Worm (Caenorhabditis elegans) whole organism, L3 larva: ENCODE measurements around the gene Y46G5A.39.

Experiments used
- R02D3.7 ChIP-seq: fragments of 150-350 bp; optimal IDR thresholded peaks from 2 replicates; lab custom pipeline; 2014; ENCODE audit warnings: missing biosample characterization, missing genetic modification characterization
- ZK546.5 ChIP-seq: sonication (generic microtip); optimal IDR thresholded peaks from 2 replicates; lab custom pipeline; 2017; ENCODE audit warnings: missing biosample characterization, missing genetic modification characterization
- aly-2 ChIP-seq: fragments of 150-350 bp; optimal IDR thresholded peaks from 2 replicates; lab custom pipeline; 2014; ENCODE audit warnings: missing biosample characterization, missing genetic modification characterization
- ama-1 ChIP-seq: fragments of 150-350 bp; optimal IDR thresholded peaks from 2 replicates; lab custom pipeline; 2018
- ceh-16 ChIP-seq: sonication (generic microtip); optimal IDR thresholded peaks from 2 replicates; lab custom pipeline; 2017; ENCODE audit warnings: missing biosample characterization, missing genetic modification characterization
- ceh-28 ChIP-seq: fragments of 150-350 bp; optimal IDR thresholded peaks from 2 replicates; lab custom pipeline; 2014; ENCODE audit warnings: missing biosample characterization, missing genetic modification reagents, missing genetic modification characterization
- ceh-9 ChIP-seq: sonication (generic microtip); optimal IDR thresholded peaks from 2 replicates; lab custom pipeline; 2018; ENCODE audit warnings: missing biosample characterization, missing genetic modification characterization
- daf-12 ChIP-seq: fragments of 150-350 bp; optimal IDR thresholded peaks from 2 replicates; lab custom pipeline; 2014; ENCODE audit warnings: missing biosample characterization, missing genetic modification reagents, missing genetic modification characterization
- egl-27 ChIP-seq: sonication (generic microtip); optimal IDR thresholded peaks from 4 replicates; lab custom pipeline; 2017; ENCODE audit warnings: missing biosample characterization, missing genetic modification reagents, missing genetic modification characterization
- egl-5 ChIP-seq: fragments of 150-350 bp; optimal IDR thresholded peaks from 2 replicates; lab custom pipeline; 2017; ENCODE audit warnings: missing biosample characterization, missing genetic modification reagents, missing genetic modification characterization, inconsistent platforms
- elt-1 ChIP-seq: fragments of 150-350 bp; optimal IDR thresholded peaks from 2 replicates; lab custom pipeline; 2014; ENCODE audit warnings: missing biosample characterization, missing genetic modification characterization
- elt-2 ChIP-seq: sonication (generic microtip); optimal IDR thresholded peaks from 2 replicates; lab custom pipeline; 2016; ENCODE audit warnings: missing genetic modification reagents, mild to moderate bottlenecking, missing genetic modification characterization, missing compliant biosample characterization
- elt-3 ChIP-seq, 3 experiments: fragments of 150-350 bp in 1 of 3; sonication (generic microtip) in 2 of 3; optimal IDR thresholded peaks; 2 replicates in 2 of 3; 4 replicates in 1 of 3; lab custom pipeline; 2014 to 2017; ENCODE audit warnings: missing biosample characterization in 3 of 3, missing genetic modification characterization in 3 of 3
- fkh-10 ChIP-seq: sonication (generic microtip); optimal IDR thresholded peaks from 2 replicates; lab custom pipeline; 2017; ENCODE audit warnings: missing biosample characterization, missing genetic modification reagents, missing genetic modification characterization
- fkh-2 ChIP-seq: fragments of 150-350 bp; optimal IDR thresholded peaks from 2 replicates; lab custom pipeline; 2014; ENCODE audit warnings: missing biosample characterization, missing genetic modification reagents, missing genetic modification characterization
- fos-1 ChIP-seq: fragments of 150-350 bp; optimal IDR thresholded peaks from 2 replicates; lab custom pipeline; 2014; ENCODE audit warnings: missing biosample characterization, missing genetic modification characterization
- hmg-11 ChIP-seq: sonication (generic microtip); optimal IDR thresholded peaks from 2 replicates; lab custom pipeline; 2016; ENCODE audit warnings: missing genetic modification characterization, missing compliant biosample characterization
- jun-1 ChIP-seq: fragments of 150-350 bp; optimal IDR thresholded peaks from 2 replicates; lab custom pipeline; 2014; ENCODE audit warnings: missing biosample characterization, missing genetic modification reagents, missing genetic modification characterization
- lin-15B ChIP-seq: fragments of 150-350 bp; optimal IDR thresholded peaks from 2 replicates; lab custom pipeline; 2014; ENCODE audit warnings: missing biosample characterization, missing genetic modification characterization
- lin-39 ChIP-seq: fragments of 150-350 bp; optimal IDR thresholded peaks from 2 replicates; lab custom pipeline; 2018; ENCODE audit warnings: missing biosample characterization, missing genetic modification reagents, missing genetic modification characterization
- lsy-12 ChIP-seq: sonication (generic microtip); optimal IDR thresholded peaks from 2 replicates; lab custom pipeline; 2016; ENCODE audit warnings: mild to moderate bottlenecking, missing genetic modification characterization, missing compliant biosample characterization
- mdl-1 ChIP-seq: fragments of 150-350 bp; optimal IDR thresholded peaks from 2 replicates; lab custom pipeline; 2014; ENCODE audit warnings: missing biosample characterization, missing genetic modification characterization
- mml-1 ChIP-seq: fragments of 150-350 bp; sonication (generic microtip); optimal IDR thresholded peaks from 3 replicates; lab custom pipeline; 2014; ENCODE audit warnings: missing biosample characterization, missing genetic modification characterization
- nfya-1 ChIP-seq: sonication (generic microtip); optimal IDR thresholded peaks from 2 replicates; lab custom pipeline; 2017; ENCODE audit warnings: missing genetic modification characterization, mild to moderate bottlenecking, missing compliant biosample characterization, antibody characterized with exemption, moderate library complexity; ENCODE audit not compliant: insufficient read depth
- nhr-11 ChIP-seq: fragments of 150-350 bp; optimal IDR thresholded peaks from 2 replicates; lab custom pipeline; 2014; ENCODE audit warnings: missing biosample characterization, missing genetic modification characterization
- nhr-23 ChIP-seq: fragments of 150-350 bp; optimal IDR thresholded peaks from 2 replicates; lab custom pipeline; 2014; ENCODE audit warnings: missing biosample characterization, missing genetic modification reagents, missing genetic modification characterization
- nhr-25 ChIP-seq: sonication (generic microtip); optimal IDR thresholded peaks from 2 replicates; lab custom pipeline; 2017; ENCODE audit warnings: missing biosample characterization, missing genetic modification characterization
- nhr-28 ChIP-seq: fragments of 150-350 bp; optimal IDR thresholded peaks from 2 replicates; lab custom pipeline; 2014; ENCODE audit warnings: missing biosample characterization, missing genetic modification characterization
- nhr-43 ChIP-seq: sonication (generic microtip); optimal IDR thresholded peaks from 2 replicates; lab custom pipeline; 2016; ENCODE audit warnings: mild to moderate bottlenecking, missing genetic modification characterization, missing compliant biosample characterization; ENCODE audit not compliant: poor library complexity, severe bottlenecking
- nhr-67 ChIP-seq: fragments of 150-350 bp; optimal IDR thresholded peaks from 2 replicates; lab custom pipeline; 2014; ENCODE audit warnings: missing biosample characterization, missing genetic modification characterization
- nhr-76 ChIP-seq: fragments of 150-350 bp; sonication (generic microtip); optimal IDR thresholded peaks from 5 replicates; lab custom pipeline; 2014; ENCODE audit warnings: missing biosample characterization, missing genetic modification characterization
- nhr-77 ChIP-seq: fragments of 150-350 bp; optimal IDR thresholded peaks from 2 replicates; lab custom pipeline; 2014; ENCODE audit warnings: missing biosample characterization, missing genetic modification characterization
- pha-4 ChIP-seq: fragments of 150-350 bp; optimal IDR thresholded peaks from 2 replicates; lab custom pipeline; 2014; ENCODE audit warnings: missing biosample characterization, missing genetic modification reagents, missing genetic modification characterization
- pqm-1 ChIP-seq: fragments of 150-350 bp; optimal IDR thresholded peaks from 2 replicates; lab custom pipeline; 2017; ENCODE audit warnings: missing biosample characterization, missing genetic modification characterization, inconsistent platforms
- sea-2 ChIP-seq: fragments of 150-350 bp; sonication (generic microtip); optimal IDR thresholded peaks from 4 replicates; lab custom pipeline; 2014; ENCODE audit warnings: missing biosample characterization, missing genetic modification reagents, missing genetic modification characterization
- skn-1 ChIP-seq: fragments of 150-350 bp; optimal IDR thresholded peaks from 2 replicates; lab custom pipeline; 2014; ENCODE audit warnings: missing biosample characterization, missing genetic modification characterization
- snpc-4 ChIP-seq: fragments of 150-350 bp; optimal IDR thresholded peaks from 2 replicates; lab custom pipeline; 2014; ENCODE audit warnings: missing biosample characterization, missing genetic modification characterization
- tbx-2 ChIP-seq: sonication (generic microtip); optimal IDR thresholded peaks from 2 replicates; lab custom pipeline; 2016; ENCODE audit warnings: mild to moderate bottlenecking, missing genetic modification characterization, missing compliant biosample characterization
- unc-62 ChIP-seq: fragments of 150-350 bp; sonication (generic microtip); optimal IDR thresholded peaks from 4 replicates; lab custom pipeline; 2014; ENCODE audit warnings: missing biosample characterization, missing genetic modification reagents, missing genetic modification characterization
- zag-1 ChIP-seq: fragments of 150-350 bp; optimal IDR thresholded peaks from 2 replicates; lab custom pipeline; 2014; ENCODE audit warnings: missing biosample characterization, missing genetic modification characterization
- ztf-11 ChIP-seq: fragments of 150-350 bp; optimal IDR thresholded peaks from 2 replicates; lab custom pipeline; 2014; ENCODE audit warnings: missing biosample characterization, missing genetic modification characterization
- ztf-4 ChIP-seq: fragments of 150-350 bp; optimal IDR thresholded peaks from 2 replicates; lab custom pipeline; 2014; ENCODE audit warnings: missing biosample characterization, missing genetic modification characterization

Y46G5A.39 gene

DNA sequence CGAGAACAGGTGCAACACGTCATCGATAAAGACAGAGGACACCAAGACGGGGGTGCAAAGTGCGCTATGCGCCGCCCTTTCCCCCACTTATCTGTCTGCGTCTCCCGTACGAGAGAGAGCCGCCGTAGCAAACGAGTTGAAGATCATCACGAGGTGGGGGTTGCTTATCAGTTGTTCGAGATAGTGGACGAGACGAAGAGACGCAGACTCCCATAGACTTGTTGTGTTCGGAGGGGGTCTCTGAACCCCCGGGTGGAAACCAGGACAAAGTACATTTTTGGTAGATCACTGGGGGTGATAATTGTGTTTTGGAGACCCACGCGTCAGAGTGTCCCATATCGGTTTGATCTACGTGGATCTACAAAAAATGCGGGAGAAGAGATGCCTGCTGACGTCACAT lies 45.2 kb upstream of the Y46G5A.39 start:
- peak; percentile 48 for TF ChIP-seq snpc-4
- TF ChIP-seq R02D3.7 (tag; lab: Kevin White, UChicago) = peak; percentile 49
- no peak for TF ChIP-seq nhr-76 (tag; lab: Kevin White, UChicago)
- peak; percentile 58 for TF ChIP-seq tbx-2 (tag; lab: Kevin White, UChicago)
- TF ChIP-seq ama-1 (lab: Kevin White, UChicago) = no peak
- peak; percentile 87 for TF ChIP-seq nhr-23
- TF ChIP-seq mml-1 = no peak
- TF ChIP-seq ZK546.5 = no peak
- TF ChIP-seq elt-3 (tag; optimal IDR thresholded peaks at IDR 0.05; lab: Kevin White, UChicago) = peak in 1 of 3 experiments; percentile 71
- TF ChIP-seq ztf-4 (tag; lab: Kevin White, UChicago) = peak; percentile 80
- TF ChIP-seq ceh-28 (tag; lab: Kevin White, UChicago) = peak; percentile 73
- peak; percentile 69 for TF ChIP-seq nhr-11 (tag; lab: Kevin White, UChicago)
- TF ChIP-seq egl-27 = peak; percentile 58
- TF ChIP-seq pha-4 (tag; lab: Kevin White, UChicago) = peak; percentile 82
- TF ChIP-seq ztf-11 (tag; lab: Kevin White, UChicago) = no peak
- TF ChIP-seq unc-62 (GFP tag; lab: Kevin White, UChicago) = no peak
- TF ChIP-seq jun-1 (tag; lab: Kevin White, UChicago) = peak; percentile 87
- TF ChIP-seq nhr-25 = peak; percentile 87
- TF ChIP-seq lin-39 = no peak
- TF ChIP-seq aly-2 = no peak
- TF ChIP-seq nfya-1 (tag; lab: Kevin White, UChicago) = peak; percentile 90
- TF ChIP-seq nhr-43 = peak; percentile 96
- TF ChIP-seq nhr-77 (tag; lab: Kevin White, UChicago) = peak; percentile 11
- peak; percentile 5 for TF ChIP-seq nhr-28
- TF ChIP-seq elt-2 = peak; percentile 95
- no peak for TF ChIP-seq zag-1 (tag; lab: Kevin White, UChicago)
- TF ChIP-seq nhr-67 (tag; lab: Kevin White, UChicago) = no peak
- TF ChIP-seq ceh-9 = no peak
- no peak for TF ChIP-seq daf-12
- no peak for TF ChIP-seq ceh-16 (tag; lab: Kevin White, UChicago)
- TF ChIP-seq fkh-2 (tag; lab: Kevin White, UChicago) = no peak
- peak; percentile 24 for TF ChIP-seq lin-15B
- TF ChIP-seq pqm-1 = peak; percentile 94
- peak; percentile 76 for TF ChIP-seq mdl-1 (tag; lab: Kevin White, UChicago)
- peak; percentile 2 for TF ChIP-seq hmg-11 (tag; lab: Kevin White, UChicago)
- peak; percentile 71 for TF ChIP-seq lsy-12 (tag; lab: Kevin White, UChicago)
- TF ChIP-seq fos-1 (tag; lab: Kevin White, UChicago) = peak; percentile 14
- TF ChIP-seq elt-1 (tag; lab: Kevin White, UChicago) = peak; percentile 68

DNA sequence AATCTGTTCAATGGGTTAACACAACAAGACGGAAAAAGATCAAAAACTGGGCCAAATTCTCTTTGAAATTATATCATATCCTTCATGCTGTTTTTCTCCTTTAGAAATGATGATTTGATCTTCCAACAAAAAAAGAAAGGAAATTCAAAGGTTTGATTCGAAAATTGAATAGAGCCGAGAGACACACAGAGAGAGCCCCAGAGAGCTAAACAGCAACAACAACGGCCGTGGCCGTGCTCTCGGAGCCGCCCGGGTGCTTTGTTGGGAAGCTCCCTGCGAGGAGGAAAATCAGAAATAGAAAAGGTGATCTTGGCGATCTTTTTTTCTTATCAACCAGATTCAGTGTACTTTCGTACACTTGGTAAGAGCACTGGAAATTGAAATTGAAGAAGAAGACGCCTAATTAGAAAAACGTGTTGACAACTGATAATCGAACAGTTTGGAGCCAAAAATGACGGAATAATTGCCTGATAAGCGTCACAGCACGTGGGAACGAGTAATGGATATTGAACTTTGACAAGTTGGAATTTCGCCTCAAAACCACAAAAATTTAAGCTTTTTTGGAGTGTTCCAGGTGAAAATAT lies 43.7 kb upstream of the Y46G5A.39 start:
- TF ChIP-seq ztf-4 (tag; lab: Kevin White, UChicago) (no peak), elt-1 (tag; lab: Kevin White, UChicago) (no peak), egl-5 (tag; lab: Kevin White, UChicago) (no peak), nhr-43 (peak; percentile 16), nhr-77 (tag; lab: Kevin White, UChicago) (no peak), nhr-11 (tag; lab: Kevin White, UChicago) (no peak), jun-1 (tag; lab: Kevin White, UChicago) (peak; percentile 57), sea-2 (GFP tag; lab: Kevin White, UChicago) (no peak), fkh-2 (tag; lab: Kevin White, UChicago) (no peak), ama-1 (lab: Kevin White, UChicago) (peak; percentile 78), skn-1 (tag; lab: Kevin White, UChicago) (no peak), pha-4 (tag; lab: Kevin White, UChicago) (peak; percentile 54), lin-15B (peak; percentile 8), elt-2 (peak; percentile 88), fkh-10 (GFP tag; lab: Kevin White, UChicago) (peak; percentile 34), hmg-11 (tag; lab: Kevin White, UChicago) (peak; percentile 9), pqm-1 (peak; percentile 94), nfya-1 (tag; lab: Kevin White, UChicago) (peak; percentile 6)
- TF ChIP-seq, all 47 proteins: peak for 10
